Fruit fly (Drosophila melanogaster): Measurements from ENCODE around the gene CG15812.
A peak's percentile ranks its signal among the peaks of the same experiment; 100 is the strongest.

Gene CG15812

DNA sequence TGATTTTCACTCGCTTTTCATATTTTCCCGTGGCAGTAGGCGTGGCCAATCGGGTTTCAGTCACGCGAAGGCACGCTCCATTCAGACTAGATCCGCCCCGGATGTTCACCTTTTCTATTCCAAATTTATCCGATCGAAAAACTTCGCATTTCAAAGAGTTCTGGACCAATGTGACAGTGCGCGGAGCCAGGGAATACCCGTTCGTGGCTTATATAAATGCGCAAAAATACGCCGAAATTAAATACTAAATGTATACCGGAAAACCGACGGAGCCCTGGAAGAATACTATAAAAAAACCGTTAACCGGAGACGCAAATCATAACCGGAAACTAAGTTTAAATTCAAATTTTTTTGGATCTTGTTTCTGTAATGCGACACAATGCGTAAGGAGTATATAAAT is 32.2 kb upstream of the CG15812 start, which contains the start of gene promL:
Gene promL, minus strand, starts transcription at position 181 of the 400 bp plus-strand sequence.
- TF ChIP-seq h (GFP tag; optimal IDR thresholded peaks at IDR 0.05) (peak; percentile 58), dmrt93B (GFP tag; optimal IDR thresholded peaks at IDR 0.05) (peak; percentile 1), Hnf4 (GFP tag; optimal IDR thresholded peaks at IDR 0.05) (no peak), Vsx2 (GFP tag; optimal IDR thresholded peaks at IDR 0.05; ENCODE audit: partially characterized antibody) (no peak), pan (optimal IDR thresholded peaks at IDR 0.05) (no peak), Rel (GFP tag; optimal IDR thresholded peaks at IDR 0.05) (no peak), Rel (tag; optimal IDR thresholded peaks at IDR 0.05) (peak; percentile 98), brk (GFP tag; optimal IDR thresholded peaks at IDR 0.05) (peak; percentile 69), rgr (GFP tag; optimal IDR thresholded peaks at IDR 0.05) (peak; percentile 62), lola (GFP tag; optimal IDR thresholded peaks at IDR 0.05) (no peak), CG32264 (GFP tag; optimal IDR thresholded peaks at IDR 0.05) (no peak), woc (GFP tag; optimal IDR thresholded peaks at IDR 0.05) (no peak), Dif (GFP tag; optimal IDR thresholded peaks at IDR 0.05; ENCODE audit: partially characterized antibody) (no peak), usp (GFP tag; optimal IDR thresholded peaks at IDR 0.05) (no peak), fru (GFP tag; optimal IDR thresholded peaks at IDR 0.05) (peak; percentile 64), sv (GFP tag; optimal IDR thresholded peaks at IDR 0.05) (peak; percentile 14), OdsH (GFP tag; optimal IDR thresholded peaks at IDR 0.05) (peak; percentile 32), Mio (GFP tag; optimal IDR thresholded peaks at IDR 0.05) (no peak), Hr78 (GFP tag; optimal IDR thresholded peaks at IDR 0.05) (no peak), br (GFP tag; optimal IDR thresholded peaks at IDR 0.05) (peak; percentile 56), GATAd (GFP tag; optimal IDR thresholded peaks at IDR 0.05) (no peak), Sp1 (GFP tag; optimal IDR thresholded peaks at IDR 0.05) (peak; percentile 63), Hr83 (GFP tag; optimal IDR thresholded peaks at IDR 0.05; ENCODE audit: poor library complexity, severe bottlenecking) (peak; percentile 64), sage (GFP tag; optimal IDR thresholded peaks at IDR 0.05) (no peak), foxo (GFP tag; optimal IDR thresholded peaks at IDR 0.05) (peak in 1 of 2 experiments; percentile 41), Abd-B (GFP tag; optimal IDR thresholded peaks at IDR 0.05) (no peak), dsf (GFP tag; optimal IDR thresholded peaks at IDR 0.05; ENCODE audit: borderline replicate concordance) (no peak), HLH106 (tag; optimal IDR thresholded peaks at IDR 0.05) (peak; percentile 49), ey (GFP tag; optimal IDR thresholded peaks at IDR 0.05) (peak; percentile 21), Dfd (GFP tag; optimal IDR thresholded peaks at IDR 0.05) (no peak), jim (GFP tag; optimal IDR thresholded peaks at IDR 0.05) (no peak), CrebA (GFP tag; optimal IDR thresholded peaks at IDR 0.05; ENCODE audit: borderline replicate concordance) (no peak), dl (GFP tag; optimal IDR thresholded peaks at IDR 0.05; ENCODE audit: insufficient read depth in 1 of 2, partially characterized antibody in 2 of 2) (peak in 1 of 2 experiments; percentile 10), psq (GFP tag; optimal IDR thresholded peaks at IDR 0.05) (peak; percentile 1), CG9705 (GFP tag; optimal IDR thresholded peaks at IDR 0.05) (peak; percentile 43), tai (GFP tag; optimal IDR thresholded peaks at IDR 0.05) (no peak), Myc (optimal IDR thresholded peaks at IDR 0.05) (no peak), N (GFP tag; optimal IDR thresholded peaks at IDR 0.05) (no peak)

DNA sequence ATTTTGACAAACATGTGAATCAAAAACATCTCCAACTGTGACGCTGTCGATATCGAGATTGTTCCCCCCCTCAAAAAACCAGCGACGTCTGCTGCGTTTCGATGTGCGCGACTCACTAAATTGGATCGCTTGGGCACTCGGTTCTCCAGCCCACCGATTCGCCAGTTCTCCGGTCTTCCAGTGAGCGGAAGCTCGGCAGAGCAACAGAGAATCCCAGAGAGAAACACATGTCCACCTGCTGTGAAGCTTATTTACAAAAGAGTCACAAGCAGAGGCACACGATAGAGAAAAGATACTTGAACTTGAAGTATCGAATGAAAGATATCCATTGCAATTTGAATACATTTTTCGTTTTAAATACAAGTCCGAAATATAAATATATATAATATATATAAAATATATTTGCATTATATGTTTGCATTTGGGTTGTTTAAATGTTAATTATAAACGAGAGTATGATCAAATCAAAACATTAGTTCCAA is 25.7 kb upstream of the CG15812 start:
- TF ChIP-seq Mio (GFP tag; optimal IDR thresholded peaks at IDR 0.05) (no peak), OdsH (GFP tag; optimal IDR thresholded peaks at IDR 0.05) (peak; percentile 1), dsf (GFP tag; optimal IDR thresholded peaks at IDR 0.05; ENCODE audit: borderline replicate concordance) (no peak), h (GFP tag; optimal IDR thresholded peaks at IDR 0.05) (peak; percentile 38), woc (GFP tag; optimal IDR thresholded peaks at IDR 0.05) (no peak), Rel (GFP tag; optimal IDR thresholded peaks at IDR 0.05) (no peak), Rel (tag; optimal IDR thresholded peaks at IDR 0.05) (no peak), Sp1 (GFP tag; optimal IDR thresholded peaks at IDR 0.05) (no peak), dl (GFP tag; optimal IDR thresholded peaks at IDR 0.05; ENCODE audit: insufficient read depth in 1 of 2, partially characterized antibody in 2 of 2) (peak; percentile 0 to 71), N (GFP tag; optimal IDR thresholded peaks at IDR 0.05) (no peak), rgr (GFP tag; optimal IDR thresholded peaks at IDR 0.05) (peak; percentile 4), fru (GFP tag; optimal IDR thresholded peaks at IDR 0.05) (no peak), Dif (GFP tag; optimal IDR thresholded peaks at IDR 0.05; ENCODE audit: partially characterized antibody) (peak; percentile 44), lola (GFP tag; optimal IDR thresholded peaks at IDR 0.05) (no peak), Hr83 (GFP tag; optimal IDR thresholded peaks at IDR 0.05; ENCODE audit: poor library complexity, severe bottlenecking) (peak; percentile 78), CG32264 (GFP tag; optimal IDR thresholded peaks at IDR 0.05) (peak; percentile 20), br (GFP tag; optimal IDR thresholded peaks at IDR 0.05) (peak; percentile 16)
